Worm (Caenorhabditis elegans) whole organism, mixed stage, embryonic: Measurements from ENCODE around the gene pei-1.

Experiments
- ces-1 ChIP-seq: fragments of 150-350 bp; optimal IDR thresholded peaks from 2 replicates; lab custom pipeline; 2014; ENCODE audit warnings: missing biosample characterization, missing genetic modification reagents, missing genetic modification characterization
- elt-1 ChIP-seq: sonication (generic microtip); optimal IDR thresholded peaks from 2 replicates; lab custom pipeline; 2017; ENCODE audit warnings: missing genetic modification characterization, mild to moderate bottlenecking, missing compliant biosample characterization, antibody characterized with exemption, moderate library complexity, borderline replicate concordance; ENCODE audit not compliant: insufficient read depth
- lin-13 ChIP-seq: fragments of 150-350 bp; optimal IDR thresholded peaks from 2 replicates; lab custom pipeline; 2014; ENCODE audit warnings: missing biosample characterization, missing genetic modification characterization
- mls-2 ChIP-seq: sonication (generic microtip); optimal IDR thresholded peaks from 2 replicates; lab custom pipeline; 2016; ENCODE audit warnings: mild to moderate bottlenecking, missing genetic modification characterization, moderate library complexity, missing compliant biosample characterization
- nhr-2 ChIP-seq: fragments of 150-350 bp; optimal IDR thresholded peaks from 2 replicates; lab custom pipeline; 2014; ENCODE audit warnings: missing biosample characterization, missing genetic modification characterization
- nhr-28 ChIP-seq: fragments of 150-350 bp; optimal IDR thresholded peaks from 2 replicates; lab custom pipeline; 2014; ENCODE audit warnings: missing biosample characterization, missing genetic modification characterization
- pha-4 ChIP-seq: fragments of 150-350 bp; optimal IDR thresholded peaks from 2 replicates; lab custom pipeline; 2018; ENCODE audit warnings: missing biosample characterization, missing genetic modification reagents, missing genetic modification characterization
- sem-2 ChIP-seq: fragments of 200-800 bp; sonication (Bioruptor generic); optimal IDR thresholded peaks from 2 replicates; lab custom pipeline; 2018; ENCODE audit warnings: mild to moderate bottlenecking, missing genetic modification characterization, missing compliant biosample characterization
- snpc-4 ChIP-seq: fragments of 150-350 bp; optimal IDR thresholded peaks from 2 replicates; lab custom pipeline; 2014; ENCODE audit warnings: missing biosample characterization, missing genetic modification characterization
- unc-62 ChIP-seq: fragments of 150-350 bp; optimal IDR thresholded peaks from 2 replicates; lab custom pipeline; 2014; ENCODE audit warnings: missing biosample characterization, missing genetic modification reagents, missing genetic modification characterization
- ztf-11 ChIP-seq: fragments of 150-350 bp; optimal IDR thresholded peaks from 2 replicates; lab custom pipeline; 2014; ENCODE audit warnings: missing biosample characterization, missing genetic modification characterization

- TF ChIP-seq ces-1 = no peak
- no peak for TF ChIP-seq unc-62 (GFP tag; lab: Kevin White, UChicago)
- TF ChIP-seq pha-4 = no peak
- TF ChIP-seq lin-13 = no peak
- no peak for TF ChIP-seq sem-2 (GFP tag; lab: Kevin White, UChicago)
- no peak for TF ChIP-seq nhr-28 (tag; lab: Kevin White, UChicago)
- TF ChIP-seq nhr-2 (tag; lab: Kevin White, UChicago) = no peak
- TF ChIP-seq mls-2 (tag; lab: Kevin White, UChicago) = no peak
- TF ChIP-seq snpc-4 (tag; lab: Kevin White, UChicago) = no peak
- TF ChIP-seq elt-1 (tag; lab: Kevin White, UChicago) = no peak
- TF ChIP-seq ztf-11 (tag; lab: Kevin White, UChicago) = no peak
Observed at ce11 chrIV:9563529-9564376, 28.6 kb downstream of the pei-1 start.
